Worm (Caenorhabditis elegans): ENCODE data around the gene K03B4.1.

Gene K03B4.1

DNA sequence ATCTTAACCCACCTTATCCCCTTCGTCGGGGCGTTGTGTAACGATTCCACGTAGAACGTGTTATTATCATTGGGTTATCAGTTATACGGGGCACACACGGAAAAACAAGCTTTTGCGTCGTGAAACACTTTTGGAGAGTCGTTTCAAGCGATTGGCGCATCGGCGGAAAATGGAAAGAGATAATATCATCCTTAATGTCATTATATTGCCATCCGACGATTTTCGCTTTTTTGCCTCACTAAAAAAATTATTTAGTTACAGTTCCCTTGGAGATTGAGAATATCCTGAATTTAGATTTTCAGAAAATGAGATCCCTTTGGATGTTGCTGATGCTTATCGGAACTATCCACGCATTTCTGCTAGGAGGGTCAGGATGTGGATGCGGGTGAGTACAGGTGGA is 40.6 kb upstream of the K03B4.1 start, which contains the start of gene F41F3.8:
Gene F41F3.8 (plus strand): TSS at position 301 of the 400 bp plus-strand sequence.
- TF ChIP-seq lin-13 (GFP tag; optimal IDR thresholded peaks at IDR 0.05) (no peak), gmeb-1 (tag; optimal IDR thresholded peaks at IDR 0.05) (no peak), nhr-11 (tag; optimal IDR thresholded peaks at IDR 0.05) (no peak), lin-39 (tag; optimal IDR thresholded peaks at IDR 0.05) (no peak), sem-4 (tag; optimal IDR thresholded peaks at IDR 0.05) (no peak), aly-2 (tag; optimal IDR thresholded peaks at IDR 0.05) (no peak), ztf-11 (tag; optimal IDR thresholded peaks at IDR 0.05) (no peak), elt-3 (tag; optimal IDR thresholded peaks at IDR 0.05) (no peak), ztf-1 (GFP tag; conservative IDR thresholded peaks at IDR 0.05) (no peak), nhr-21 (tag; optimal IDR thresholded peaks at IDR 0.05) (no peak), peb-1 (tag; optimal IDR thresholded peaks at IDR 0.05) (no peak)

- TF ChIP-seq nhr-11 (tag; optimal IDR thresholded peaks at IDR 0.05) (no peak), mdl-1 (tag; optimal IDR thresholded peaks at IDR 0.05) (no peak), sma-3 (GFP tag; optimal IDR thresholded peaks at IDR 0.05) (no peak), nhr-21 (tag; optimal IDR thresholded peaks at IDR 0.05) (no peak), unc-39 (tag; optimal IDR thresholded peaks at IDR 0.05) (no peak), unc-62 (GFP tag; optimal IDR thresholded peaks at IDR 0.05) (no peak), nhr-129 (tag; optimal IDR thresholded peaks at IDR 0.05) (no peak), F13H6.1 (tag; optimal IDR thresholded peaks at IDR 0.05) (no peak), aly-2 (tag; optimal IDR thresholded peaks at IDR 0.05) (no peak), lin-39 (tag; optimal IDR thresholded peaks at IDR 0.05) (no peak), lin-13 (GFP tag; optimal IDR thresholded peaks at IDR 0.05) (no peak), Y55F3AM.14 (GFP tag; optimal IDR thresholded peaks at IDR 0.05) (no peak), crh-2 (tag; optimal IDR thresholded peaks at IDR 0.05) (no peak), sem-4 (tag; optimal IDR thresholded peaks at IDR 0.05) (no peak), peb-1 (tag; optimal IDR thresholded peaks at IDR 0.05) (no peak)
These were observed 39.3 kb upstream of the K03B4.1 start for ce11 chrV:4649649-4650384.

DNA sequence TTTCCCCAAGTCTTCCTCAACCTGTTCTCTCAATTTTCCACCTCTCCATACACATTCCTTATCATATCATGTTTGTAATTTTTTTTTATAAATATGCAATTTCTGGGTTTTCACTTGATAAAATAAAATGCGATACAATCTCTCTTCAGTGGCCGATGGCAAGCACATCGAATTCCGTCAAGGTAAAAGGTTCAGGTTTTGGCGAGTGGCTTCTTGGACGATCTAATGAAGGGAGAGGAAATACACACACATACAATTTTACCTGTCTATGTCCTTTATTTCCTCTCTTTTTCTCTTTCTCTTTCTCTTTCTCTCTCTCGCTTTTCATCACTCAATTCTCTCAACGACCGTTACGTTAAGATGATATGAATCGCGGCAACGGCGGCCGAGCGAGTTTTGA is 37.6 kb upstream of the K03B4.1 start:
- TF ChIP-seq nhr-25 (tag; optimal IDR thresholded peaks at IDR 0.05), result peak; percentile 44
- TF ChIP-seq fos-1 (tag; optimal IDR thresholded peaks at IDR 0.05), result peak; percentile 23
- no peak for TF ChIP-seq lin-13 (GFP tag; optimal IDR thresholded peaks at IDR 0.05)
- peak; percentile 23 for TF ChIP-seq nhr-21 (tag; optimal IDR thresholded peaks at IDR 0.05)
- TF ChIP-seq nhr-77 (tag; optimal IDR thresholded peaks at IDR 0.05), result no peak
- peak; percentile 7 for TF ChIP-seq peb-1 (tag; optimal IDR thresholded peaks at IDR 0.05)
- TF ChIP-seq gmeb-1 (tag; optimal IDR thresholded peaks at IDR 0.05), result peak; percentile 18
- peak; percentile 77 for TF ChIP-seq blmp-1 (tag; optimal IDR thresholded peaks at IDR 0.05; ENCODE audit: insufficient read depth)
- no peak for TF ChIP-seq nhr-11 (tag; optimal IDR thresholded peaks at IDR 0.05)

ce11 chrV:4653093-4653492 is 36.0 kb upstream of the K03B4.1 start:
- TF ChIP-seq Y55F3AM.14 (GFP tag; optimal IDR thresholded peaks at IDR 0.05) (peak; percentile 50), ceh-82 (tag; optimal IDR thresholded peaks at IDR 0.05) (no peak)

- TF ChIP-seq gmeb-1 (tag; optimal IDR thresholded peaks at IDR 0.05) (no peak), ztf-4 (tag; optimal IDR thresholded peaks at IDR 0.05) (no peak), skn-1 (tag; optimal IDR thresholded peaks at IDR 0.05) (no peak), peb-1 (tag; optimal IDR thresholded peaks at IDR 0.05) (no peak), fos-1 (tag; optimal IDR thresholded peaks at IDR 0.05) (no peak), nhr-129 (tag; optimal IDR thresholded peaks at IDR 0.05) (no peak), lin-39 (tag; optimal IDR thresholded peaks at IDR 0.05) (no peak), nhr-10 (tag; optimal IDR thresholded peaks at IDR 0.05) (no peak), lin-13 (GFP tag; optimal IDR thresholded peaks at IDR 0.05) (no peak), R02D3.7 (tag; optimal IDR thresholded peaks at IDR 0.05) (no peak), aly-2 (tag; optimal IDR thresholded peaks at IDR 0.05) (no peak)
These were observed 35.1 kb upstream of the K03B4.1 start, which contains the start of the genes col-139 and F41F3.1 for ce11 chrV:4653871-4654605. TSS of gene col-139 (minus strand) at chrV:4653971. TSS of gene F41F3.1 (plus strand) at chrV:4654555.

DNA sequence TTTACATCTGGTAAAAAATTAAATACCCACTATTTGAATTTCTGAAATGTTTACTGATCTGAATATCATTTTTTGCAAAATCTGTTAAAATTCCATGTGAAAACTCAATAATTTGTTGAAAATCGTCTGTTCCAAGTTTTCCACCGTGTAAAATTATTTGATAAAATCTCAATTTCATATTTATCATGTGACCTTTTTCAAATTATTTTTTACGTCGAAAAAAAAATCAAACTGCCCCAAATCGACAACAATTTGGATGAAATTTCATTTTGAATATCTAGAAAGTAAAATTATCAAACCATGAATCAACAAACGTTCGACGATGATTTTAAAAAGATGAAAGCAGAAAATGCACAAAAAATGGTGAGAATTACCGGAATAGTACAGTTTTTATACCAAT is 34.0 kb upstream of the K03B4.1 start, which contains the start of gene F41F3.9:
Gene F41F3.9 (plus strand): TSS at position 301 of the 400 bp plus-strand sequence.
- TF ChIP-seq lsy-2 (tag; optimal IDR thresholded peaks at IDR 0.05) (no peak), gmeb-1 (tag; optimal IDR thresholded peaks at IDR 0.05) (no peak)
